Fruit fly (Drosophila melanogaster): ENCODE measurements around the gene Cyp4d2.

Gene Cyp4d2

dm6 chrX:2141854-2142216, 34.0 kb upstream of the Cyp4d2 start (continued):
- TF ChIP-seq CG43689 (GFP tag; IDR thresholded peaks at IDR 0.05) (peak; percentile 63), Hr51 (GFP tag; optimal IDR thresholded peaks at IDR 0.05) (peak; percentile 46 to 57), pfk (GFP tag; optimal IDR thresholded peaks at IDR 0.05) (peak; percentile 28), Ada2b (GFP tag; IDR thresholded peaks at IDR 0.05) (peak; percentile 31; the same call in 1 of the 2 replicates), Meics (GFP tag; optimal IDR thresholded peaks at IDR 0.05) (peak; percentile 57), Kr (GFP tag; optimal IDR thresholded peaks at IDR 0.05) (no peak), CG7928 (GFP tag; optimal IDR thresholded peaks at IDR 0.05) (peak; percentile 84), CG30403 (GFP tag; optimal IDR thresholded peaks at IDR 0.05) (peak; percentile 48), fd96Cb (tag; optimal IDR thresholded peaks at IDR 0.05) (peak; percentile 30), CG5245 (GFP tag; optimal IDR thresholded peaks at IDR 0.05) (no peak), CG11093 (GFP tag; IDR thresholded peaks at IDR 0.05) (no peak; the same call in 2 of the 3 replicates), nerfin-1 (tag; optimal IDR thresholded peaks at IDR 0.05) (peak; percentile 20), CG16813 (GFP tag; IDR thresholded peaks at IDR 0.05; ENCODE audit: partially characterized antibody) (no peak), CG15269 (tag; optimal IDR thresholded peaks at IDR 0.05) (peak; percentile 62), CG12744 (GFP tag; optimal IDR thresholded peaks at IDR 0.05) (no peak), CG16779 (GFP tag; IDR thresholded peaks at IDR 0.05) (no peak), ara (GFP tag; IDR thresholded peaks at IDR 0.05) (0 out of 2 replicates have a peak, but pooled peaks have one; percentile 39), CG8765 (GFP tag; IDR thresholded peaks at IDR 0.05) (no peak), inv (GFP tag; IDR thresholded peaks at IDR 0.05; ENCODE audit: partially characterized antibody) (no peak), fu2 (GFP tag; optimal IDR thresholded peaks at IDR 0.05) (no peak), CG16863 (GFP tag; optimal IDR thresholded peaks at IDR 0.05) (no peak), Atf6 (GFP tag; IDR thresholded peaks at IDR 0.05) (peak; percentile 58; the same call in 1 of the 2 replicates), cas (GFP tag; IDR thresholded peaks at IDR 0.05) (no peak), CG17385 (GFP tag; optimal IDR thresholded peaks at IDR 0.05) (peak; percentile 20), PHDP (tag; optimal IDR thresholded peaks at IDR 0.05) (peak; percentile 54), sd (tag; optimal IDR thresholded peaks at IDR 0.05) (peak; percentile 46), CG14441 (GFP tag; IDR thresholded peaks at IDR 0.05) (no peak), HLHmδ (GFP tag; optimal IDR thresholded peaks at IDR 0.05) (peak; percentile 53), sr (GFP tag; IDR thresholded peaks at IDR 0.05) (peak; percentile 79; the same call in 1 of the 3 replicates), ase (GFP tag; IDR thresholded peaks at IDR 0.05) (no peak; the same call in 2 of the 3 replicates), fru (optimal IDR thresholded peaks at IDR 0.05) (no peak), CG12104 (GFP tag; optimal IDR thresholded peaks at IDR 0.05) (peak; percentile 47), Ets65A (GFP tag) (no peak), CG6654 (GFP tag; optimal IDR thresholded peaks at IDR 0.05) (no peak), Dll (GFP tag; IDR thresholded peaks at IDR 0.05; ENCODE audit: partially characterized antibody) (no peak), oc (tag; optimal IDR thresholded peaks at IDR 0.05) (no peak), CG15479 (GFP tag; optimal IDR thresholded peaks at IDR 0.05) (no peak), her (GFP tag; optimal IDR thresholded peaks at IDR 0.05) (peak; percentile 4), CG12659 (GFP tag; optimal IDR thresholded peaks at IDR 0.05) (peak; percentile 21), CG10979 (tag; optimal IDR thresholded peaks at IDR 0.05) (no peak), Jarid2 (GFP tag; optimal IDR thresholded peaks at IDR 0.05) (no peak), sug (tag; optimal IDR thresholded peaks at IDR 0.05) (peak; percentile 31), bab2 (GFP tag; optimal IDR thresholded peaks at IDR 0.05) (peak; percentile 29), pho (GFP tag; optimal IDR thresholded peaks at IDR 0.05) (peak; percentile 10), grn (GFP tag; optimal IDR thresholded peaks at IDR 0.05) (peak; percentile 72), tgo (GFP tag; IDR thresholded peaks at IDR 0.05) (no peak; the same call in 2 of the 3 replicates), CG9727 (GFP tag; optimal IDR thresholded peaks at IDR 0.05) (no peak), CG10209 (GFP tag; optimal IDR thresholded peaks at IDR 0.05) (peak; percentile 55), CG7271 (tag; optimal IDR thresholded peaks at IDR 0.05) (no peak), sc (optimal IDR thresholded peaks at IDR 0.05) (no peak), sc (GFP tag; optimal IDR thresholded peaks at IDR 0.05) (peak; percentile 10)

Data from whole organism, embryonic.